Fruit fly (Drosophila melanogaster) Kc167 (cell line): ENCODE measurements around the gene Ogdh.

Source experiments
- Myc ChIP-seq: fragments of >200 bp; optimal IDR thresholded peaks from 2 replicates; lab custom pipeline; 2017; ENCODE audit warnings: missing external identifiers
- Sin3A ChIP-seq: fragments of >200 bp; optimal IDR thresholded peaks from 2 replicates; lab custom pipeline; 2018; ENCODE audit warnings: missing external identifiers
- psq ChIP-seq: fragments of >200 bp; optimal IDR thresholded peaks from 2 replicates; lab custom pipeline; 2017; ENCODE audit warnings: missing external identifiers
- ttk ChIP-seq: sonication (Bioruptor generic); optimal IDR thresholded peaks from 2 replicates; lab custom pipeline; 2017; ENCODE audit warnings: missing external identifiers

DNA sequence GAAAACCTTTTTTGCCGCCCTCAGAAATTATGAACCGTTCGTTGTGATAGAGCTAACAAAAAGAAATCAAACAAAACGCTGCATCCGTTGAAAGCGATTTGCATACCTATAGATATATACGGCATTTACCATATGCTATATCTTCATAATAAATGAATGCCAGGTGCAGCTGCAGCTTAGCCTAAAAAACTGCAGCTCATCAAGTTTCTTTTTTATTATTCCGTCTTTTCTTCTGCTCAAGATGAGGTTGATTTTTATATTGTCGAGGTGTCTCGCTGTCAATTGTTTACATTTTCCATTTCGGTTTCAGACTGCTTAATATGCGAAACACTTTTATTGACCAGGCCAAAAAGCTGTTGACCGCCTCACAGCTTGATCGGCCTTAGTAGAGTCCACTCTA is 23.8 kb downstream of the Ogdh start:
- TF ChIP-seq ttk (lab: Kevin White, UChicago): no peak
- TF ChIP-seq Sin3A (lab: Kevin White, UChicago): no peak
- no peak for TF ChIP-seq psq (lab: Kevin White, UChicago)
- TF ChIP-seq Myc (lab: Kevin White, UChicago): no peak
